Fruit fly (Drosophila melanogaster) whole organism, larva: ENCODE data around the gene CG31673.

Experiments
- noc ChIP-seq: fragments of 200-800 bp; sonication (Bioruptor generic); optimal IDR thresholded peaks from 3 replicates; lab custom pipeline; 2019; ENCODE audit warnings: missing biosample characterization, mild to moderate bottlenecking, missing genetic modification characterization, moderate library complexity

CG31673 gene

dm6 chr2L:20820767-20821166 is 8.6 kb upstream of the CG31673 start, which contains the start of gene CheB38c:
Gene CheB38c, minus strand, starts transcription at chr2L:20820867.
- TF ChIP-seq noc (tag; lab: Kevin White, UChicago), result no peak

dm6 chr2L:20821249-20822024 is 8.0 kb upstream of the CG31673 start:
- TF ChIP-seq noc (tag; lab: Kevin White, UChicago), result no peak

dm6 chr2L:20822025-20822371 is 7.4 kb upstream of the CG31673 start:
- TF ChIP-seq noc (tag; lab: Kevin White, UChicago), result no peak

- peak; percentile 35 for TF ChIP-seq noc (tag; lab: Kevin White, UChicago)
These were observed 6.8 kb upstream of the CG31673 start, which contains the start of gene CG9331 for dm6 chr2L:20822489-20823195. Gene CG9331, plus strand, starts transcription at chr2L:20822828.

dm6 chr2L:20823196-20824105 is 6.0 kb upstream of the CG31673 start:
- peak; percentile 15 for TF ChIP-seq noc (tag; lab: Kevin White, UChicago)

- no peak for TF ChIP-seq noc (tag; lab: Kevin White, UChicago)
These were observed 5.1 kb upstream of the CG31673 start for dm6 chr2L:20824136-20824789.

- TF ChIP-seq noc (tag; lab: Kevin White, UChicago), result peak; percentile 16
These were observed 4.1 kb upstream of the CG31673 start for dm6 chr2L:20825265-20825664.

dm6 chr2L:20826226-20826625 is 3.2 kb upstream of the CG31673 start:
- TF ChIP-seq noc (tag; lab: Kevin White, UChicago), result no peak

- TF ChIP-seq noc (tag; lab: Kevin White, UChicago), result no peak
These were observed 2.4 kb upstream of the CG31673 start for dm6 chr2L:20827045-20827444.

- TF ChIP-seq noc (tag; lab: Kevin White, UChicago), result no peak
These were observed 708 bp upstream of the CG31673 start for dm6 chr2L:20828701-20829100.

dm6 chr2L:20829755-20830396 is 467 bp downstream of the CG31673 start:
- TF ChIP-seq noc (tag; lab: Kevin White, UChicago), result peak; percentile 68

- TF ChIP-seq noc (tag; lab: Kevin White, UChicago), result peak; percentile 48
These were observed 1.7 kb downstream of the CG31673 start, which contains the start of gene CG31674 for dm6 chr2L:20831060-20831459. Gene CG31674, plus strand, starts transcription at chr2L:20831262.

dm6 chr2L:20835501-20835900 is 6.1 kb downstream of the CG31673 start, which contains the start of gene Oseg5:
Gene Oseg5, minus strand, starts transcription at chr2L:20835840.
- TF ChIP-seq noc (tag; lab: Kevin White, UChicago), result no peak

dm6 chr2L:20837885-20838284 is 8.5 kb downstream of the CG31673 start, which contains the start of gene Spn38F:
Gene Spn38F, minus strand, starts transcription at chr2L:20837985.
- no peak for TF ChIP-seq noc (tag; lab: Kevin White, UChicago)
